Worm (Caenorhabditis elegans) whole organism, late embryonic: Measurements from ENCODE around the gene glo-4.

Source experiments
- C08G9.2 ChIP-seq: sonication (generic microtip); optimal IDR thresholded peaks from 2 replicates; lab custom pipeline; 2016; ENCODE audit warnings: mild to moderate bottlenecking, missing genetic modification characterization, moderate library complexity, missing compliant biosample characterization
- T23F11.4 ChIP-seq: fragments of 200-800 bp; sonication (Bioruptor generic); optimal IDR thresholded peaks from 2 replicates; lab custom pipeline; 2018; ENCODE audit warnings: mild to moderate bottlenecking, missing genetic modification characterization, missing compliant biosample characterization
- ama-1 ChIP-seq: fragments of 150-350 bp; optimal IDR thresholded peaks from 2 replicates; lab custom pipeline; 2014
- ceh-6 ChIP-seq: fragments of 200-800 bp; sonication (Bioruptor generic); optimal IDR thresholded peaks from 2 replicates; lab custom pipeline; 2018; ENCODE audit warnings: mild to moderate bottlenecking, missing genetic modification characterization, missing compliant biosample characterization
- dmd-4 ChIP-seq: sonication (generic microtip); optimal IDR thresholded peaks from 2 replicates; lab custom pipeline; 2016; ENCODE audit warnings: borderline replicate concordance, missing genetic modification characterization, missing compliant biosample characterization
- nhr-11 ChIP-seq: fragments of 150-350 bp; optimal IDR thresholded peaks from 2 replicates; lab custom pipeline; 2014; ENCODE audit warnings: missing biosample characterization, missing genetic modification characterization
- pag-3 ChIP-seq: sonication (generic microtip); optimal IDR thresholded peaks from 2 replicates; lab custom pipeline; 2016; ENCODE audit warnings: missing compliant biosample characterization, missing genetic modification characterization, borderline replicate concordance

- TF ChIP-seq dmd-4 (no peak), nhr-11 (tag; lab: Kevin White, UChicago) (no peak), ama-1 (lab: Kevin White, UChicago) (no peak), T23F11.4 (GFP tag; lab: Kevin White, UChicago) (no peak), C08G9.2 (tag; lab: Kevin White, UChicago) (no peak), pag-3 (tag; lab: Kevin White, UChicago) (no peak), ceh-6 (no peak)
These were observed 23.4 kb upstream of the glo-4 start, which contains the start of gene slc-17.7 for ce11 chrV:9266399-9266798.
